Worm (Caenorhabditis elegans) whole organism, young adult: ENCODE data around the gene K01A12.2.

Experiments
- C06A6.2 ChIP-seq: fragments of 200-800 bp; sonication (Bioruptor generic); conservative IDR thresholded peaks from 2 replicates; pipeline ENCODE4 v1.3.6; 2022; ENCODE audit warnings: missing genetic modification characterization, missing compliant biosample characterization
- F57C9.4 ChIP-seq: sonication (generic microtip); optimal IDR thresholded peaks from 2 replicates; lab custom pipeline; 2017; ENCODE audit warnings: mild to moderate bottlenecking, missing genetic modification characterization, missing compliant biosample characterization
- hlh-12 ChIP-seq: sonication (generic microtip); optimal IDR thresholded peaks from 2 replicates; lab custom pipeline; 2016; ENCODE audit warnings: missing genetic modification characterization, missing compliant biosample characterization
- lin-35 ChIP-seq, 3 experiments: fragments of 150-350 bp in 2 of 3; sonication (generic microtip) in 1 of 3; optimal IDR thresholded peaks; 2 replicates each; lab custom pipeline; 2014 to 2018; ENCODE audit warnings: missing biosample characterization in 3 of 3, missing genetic modification characterization in 3 of 3, missing genetic modification reagents in 3 of 3
- snpc-4 ChIP-seq, 5 experiments: fragments of 150-350 bp in 1 of 5; sonication (generic microtip) in 4 of 5; optimal IDR thresholded peaks; 2 replicates each; lab custom pipeline; 2014 to 2018; ENCODE audit warnings: missing genetic modification characterization in 5 of 5, missing biosample characterization in 3 of 5, antibody characterized with exemption in 2 of 5, mild to moderate bottlenecking in 2 of 5, missing compliant biosample characterization in 2 of 5, missing genotype in 2 of 5, moderate library complexity in 2 of 5, missing genetic modification reagents in 1 of 5

DNA sequence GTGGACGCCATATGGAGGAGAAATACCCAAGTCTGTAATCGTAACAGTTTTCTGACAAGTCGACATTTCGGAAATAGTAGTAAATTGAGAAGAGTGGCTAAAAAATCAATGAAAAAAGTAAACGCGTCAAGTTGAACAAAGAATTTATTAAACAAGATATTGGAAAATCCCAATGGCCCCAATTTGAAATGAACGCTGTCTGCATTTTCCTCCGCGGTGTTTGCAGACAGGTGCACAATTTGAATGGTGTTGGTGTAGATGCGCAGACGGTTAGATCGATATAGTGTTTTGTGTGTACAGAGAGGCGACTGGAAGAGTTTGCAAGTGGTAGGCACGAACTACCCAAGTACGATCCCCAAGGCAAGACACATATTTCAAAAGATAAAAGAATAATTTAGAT lies 8.1 kb upstream of the K01A12.2 start, which contains the start of the genes H35N09.2 and H35N09.1:
- TF ChIP-seq snpc-4 (GFP tag; optimal IDR thresholded peaks at IDR 0.05; lab: Kevin White, UChicago), result no peak
- peak in 1 of 4 experiments; percentile 31 for TF ChIP-seq snpc-4 (tag; optimal IDR thresholded peaks at IDR 0.05; lab: Kevin White, UChicago)
- TF ChIP-seq C06A6.2, result no peak
- no peak for TF ChIP-seq lin-35 (GFP tag; optimal IDR thresholded peaks at IDR 0.05; lab: Kevin White, UChicago)
- no peak for TF ChIP-seq F57C9.4 (tag; lab: Kevin White, UChicago)
- no peak for TF ChIP-seq hlh-12 (tag; lab: Kevin White, UChicago)
